Worm (Caenorhabditis elegans) whole organism, midembryonic: ENCODE data around the gene H14N18.4.

Experiments used
- T22C8.4 ChIP-seq: fragments of 200-800 bp; sonication (Bioruptor generic); IDR thresholded peaks from 2 replicates; pipeline ENCODE4 v1.3.6; 2022; ENCODE audit warnings: missing genetic modification characterization, missing compliant biosample characterization
- flt-1 ChIP-seq: fragments of 200-800 bp; sonication (Bioruptor generic); IDR thresholded peaks from 2 replicates; pipeline ENCODE4 v1.3.6; 2022; ENCODE audit warnings: missing genetic modification characterization, missing compliant biosample characterization
- med-1 ChIP-seq: sonication (generic microtip); optimal IDR thresholded peaks from 2 replicates; lab custom pipeline; 2017; ENCODE audit warnings: missing genetic modification characterization, mild to moderate bottlenecking, missing compliant biosample characterization, antibody characterized with exemption, missing genetic modification reagents; ENCODE audit not compliant: insufficient read depth
- tab-1 ChIP-seq: fragments of 200-800 bp; sonication (Bioruptor generic); IDR thresholded peaks from 2 replicates; pipeline ENCODE4 v1.3.6; 2022; ENCODE audit warnings: missing genetic modification characterization, missing compliant biosample characterization
- ztf-29 ChIP-seq: fragments of 200-800 bp; sonication (Bioruptor generic); IDR thresholded peaks from 2 replicates; pipeline ENCODE4 v1.3.6; 2022; ENCODE audit warnings: missing genetic modification reagents, missing genetic modification characterization, missing compliant biosample characterization

DNA sequence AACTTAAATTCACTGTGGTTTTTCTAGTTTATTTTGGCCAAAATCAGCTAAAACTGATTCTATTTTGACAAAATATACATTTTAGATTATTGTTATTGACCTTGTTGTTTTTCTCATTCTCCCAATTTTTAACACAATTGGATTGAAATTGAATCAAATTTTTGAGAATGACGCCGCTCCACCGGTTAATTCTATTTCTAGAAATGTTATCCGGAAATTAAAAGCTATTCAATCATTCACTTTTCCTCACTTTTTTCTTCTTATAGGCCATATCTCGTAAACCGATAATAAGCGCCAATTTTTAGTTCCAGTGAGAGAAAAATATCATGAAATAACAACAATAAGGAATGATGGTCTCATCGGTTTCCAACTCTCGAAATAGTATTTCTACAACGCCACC, 26.1 kb downstream of the H14N18.4 start, which contains the start of gene frpr-12:
- no peak for TF ChIP-seq flt-1 (GFP tag; lab: Robert Waterston, UW)
- TF ChIP-seq T22C8.4 (GFP tag; lab: Robert Waterston, UW) = no peak
- TF ChIP-seq ztf-29 (GFP tag; lab: Robert Waterston, UW) = no peak
- TF ChIP-seq tab-1 (GFP tag; lab: Robert Waterston, UW) = no peak
- TF ChIP-seq med-1 (GFP tag; lab: Kevin White, UChicago) = no peak
